Fruit fly (Drosophila melanogaster): ENCODE data around the gene mtgo.

mtgo gene

dm6 chr2L:16534174-16534835 lies 10.5 kb upstream of the mtgo start (continued):
- peak; percentile 10 for TF ChIP-seq Spps (tag; optimal IDR thresholded peaks at IDR 0.05)
- TF ChIP-seq CTCF (GFP tag; optimal IDR thresholded peaks at IDR 0.05): peak; percentile 20
- TF ChIP-seq dati (GFP tag; IDR thresholded peaks at IDR 0.05): no peak
- peak; percentile 35 for TF ChIP-seq exex (tag; optimal IDR thresholded peaks at IDR 0.05)
- peak in 1 of 2 experiments; percentile 40 for TF ChIP-seq dpn (GFP tag; optimal IDR thresholded peaks at IDR 0.05)
- no peak for TF ChIP-seq esg (GFP tag; conservative IDR thresholded peaks at IDR 0.05)
- TF ChIP-seq CG32772 (GFP tag; IDR thresholded peaks at IDR 0.05): no peak
- peak; percentile 91 for TF ChIP-seq CG12769 (tag; optimal IDR thresholded peaks at IDR 0.05)
- TF ChIP-seq Rfx (GFP tag; IDR thresholded peaks at IDR 0.05): peak; percentile 59; the same call in 1 of the 2 replicates
- TF ChIP-seq wek (GFP tag; optimal IDR thresholded peaks at IDR 0.05): peak; percentile 76
- peak; percentile 41 for TF ChIP-seq Fer3 (tag; optimal IDR thresholded peaks at IDR 0.05)
- TF ChIP-seq Pdp1 (GFP tag; optimal IDR thresholded peaks at IDR 0.05): peak in 1 of 2 experiments; percentile 33
- TF ChIP-seq Hey (tag; optimal IDR thresholded peaks at IDR 0.05): peak; percentile 47
- no peak for TF ChIP-seq CG13775 (GFP tag; optimal IDR thresholded peaks at IDR 0.05)
- TF ChIP-seq Myb (GFP tag; optimal IDR thresholded peaks at IDR 0.05): no peak
- TF ChIP-seq CG11398 (GFP tag; optimal IDR thresholded peaks at IDR 0.05): peak; percentile 34
- peak; percentile 55; the same call in 1 of the 3 replicates for TF ChIP-seq CG6175 (GFP tag; IDR thresholded peaks at IDR 0.05)
- TF ChIP-seq Hmr (GFP tag; optimal IDR thresholded peaks at IDR 0.05): peak; percentile 38
- no peak for TF ChIP-seq stwl (tag; optimal IDR thresholded peaks at IDR 0.05)
- no peak for TF ChIP-seq eyg (GFP tag; optimal IDR thresholded peaks at IDR 0.05)
- no peak for TF ChIP-seq CkIIα-i1 (GFP tag; IDR thresholded peaks at IDR 0.05)
- TF ChIP-seq CG11696 (GFP tag; IDR thresholded peaks at IDR 0.05): peak; percentile 20; the same call in 1 of the 2 replicates
- TF ChIP-seq Ptx1 (GFP tag; IDR thresholded peaks at IDR 0.05): no peak
- peak; percentile 19; the same call in 1 of the 2 replicates for TF ChIP-seq CG11247 (GFP tag; IDR thresholded peaks at IDR 0.05)
- TF ChIP-seq nerfin-1 (tag; optimal IDR thresholded peaks at IDR 0.05): peak; percentile 47
- peak; percentile 34 for TF ChIP-seq ewg (GFP tag; optimal IDR thresholded peaks at IDR 0.05)
- TF ChIP-seq CG4328 (GFP tag; optimal IDR thresholded peaks at IDR 0.05): peak; percentile 47
- TF ChIP-seq CG12744 (GFP tag; optimal IDR thresholded peaks at IDR 0.05): peak; percentile 21
- peak; percentile 89 for TF ChIP-seq CG4360 (GFP tag; IDR thresholded peaks at IDR 0.05)
- no peak for TF ChIP-seq pan (optimal IDR thresholded peaks at IDR 0.05)
- peak in 1 of 2 experiments; percentile 60 for TF ChIP-seq pan (GFP tag; optimal IDR thresholded peaks at IDR 0.05 in 1 of 2, IDR thresholded peaks at IDR 0.05 in 1 of 2)
- TF ChIP-seq CG10366 (GFP tag; IDR thresholded peaks at IDR 0.05): no peak
- no peak for TF ChIP-seq fru (optimal IDR thresholded peaks at IDR 0.05)
- TF ChIP-seq ham (GFP tag; IDR thresholded peaks at IDR 0.05): no peak
- no peak for TF ChIP-seq CG4617 (GFP tag; optimal IDR thresholded peaks at IDR 0.05; ENCODE audit: borderline replicate concordance)
- TF ChIP-seq otp (GFP tag; IDR thresholded peaks at IDR 0.05): 0 out of 3 replicates have a peak, but pooled peaks have one; percentile 66
- TF ChIP-seq CG14014 (GFP tag; IDR thresholded peaks at IDR 0.05): peak; percentile 57; the same call in 1 of the 2 replicates
- peak; percentile 32 for TF ChIP-seq ERR (GFP tag; optimal IDR thresholded peaks at IDR 0.05)
- peak; percentile 64 for TF ChIP-seq Deaf1 (tag; optimal IDR thresholded peaks at IDR 0.05)
- no peak for TF ChIP-seq Lpt (GFP tag; optimal IDR thresholded peaks at IDR 0.05)
- TF ChIP-seq shn (GFP tag; optimal IDR thresholded peaks at IDR 0.05): peak; percentile 10
- no peak for TF ChIP-seq Taf1 (GFP tag; IDR thresholded peaks at IDR 0.05)
- no peak for TF ChIP-seq mam (GFP tag; optimal IDR thresholded peaks at IDR 0.05)
- no peak for TF ChIP-seq CG13424 (tag; optimal IDR thresholded peaks at IDR 0.05)
- peak; percentile 67 for TF ChIP-seq CG33557 (GFP tag; optimal IDR thresholded peaks at IDR 0.05)
- no peak for TF ChIP-seq CG6791 (GFP tag; IDR thresholded peaks at IDR 0.05; ENCODE audit: partially characterized antibody)
- TF ChIP-seq mld (GFP tag; IDR thresholded peaks at IDR 0.05; ENCODE audit: partially characterized antibody): no peak
- peak; percentile 19 for TF ChIP-seq CHES-1-like (GFP tag; optimal IDR thresholded peaks at IDR 0.05)
- peak; percentile 96 for TF ChIP-seq chinmo (GFP tag; IDR thresholded peaks at IDR 0.05; ENCODE audit: partially characterized antibody)
- TF ChIP-seq CG5953 (GFP tag; IDR thresholded peaks at IDR 0.05): no peak
- peak; percentile 27; the same call in 1 of the 2 replicates for TF ChIP-seq sob (GFP tag; IDR thresholded peaks at IDR 0.05)

All from whole organism, embryonic.